Fruit fly (Drosophila melanogaster): ENCODE data around the gene CG9592.

The CG9592 gene

DNA sequence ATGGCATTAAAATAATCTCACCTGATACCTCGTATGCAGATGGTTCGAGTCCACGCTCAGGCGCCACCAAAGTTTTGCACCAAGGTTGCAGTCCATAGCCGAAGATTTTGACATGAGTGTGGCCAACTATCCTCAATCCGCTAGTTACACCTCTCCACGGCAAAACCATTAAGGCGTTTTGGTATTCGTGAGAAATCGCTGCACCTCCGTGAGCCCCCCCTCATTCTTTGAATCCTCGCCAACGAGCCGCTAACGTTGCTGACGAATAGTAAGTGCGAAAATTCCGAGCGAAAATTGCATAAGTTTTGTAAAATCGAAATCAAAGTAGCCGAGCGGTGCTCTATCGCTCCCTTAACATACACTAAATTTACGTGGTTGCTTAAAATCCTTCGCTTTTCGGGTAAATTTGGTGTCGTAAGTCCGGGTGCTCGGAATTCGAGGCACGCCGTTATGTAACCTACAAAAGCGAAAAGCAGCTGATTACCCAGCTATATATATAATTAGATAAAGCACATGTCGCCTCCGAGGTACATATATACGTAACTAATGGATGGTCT lies 19.9 kb downstream of the CG9592 start, which contains the start of gene Mpcp2 (continued):
- TF ChIP-seq CG12236 (GFP tag; optimal IDR thresholded peaks at IDR 0.05) (no peak), CG12659 (GFP tag; optimal IDR thresholded peaks at IDR 0.05) (peak; percentile 85), Tbp (GFP tag; optimal IDR thresholded peaks at IDR 0.05) (no peak), CG11504 (tag; optimal IDR thresholded peaks at IDR 0.05) (peak; percentile 57), nmo (GFP tag; optimal IDR thresholded peaks at IDR 0.05) (peak; percentile 59), unpg (GFP tag; optimal IDR thresholded peaks at IDR 0.05) (peak; percentile 10), Stat92E (GFP tag; optimal IDR thresholded peaks at IDR 0.05) (peak in 1 of 3 experiments; percentile 78), PHDP (tag; optimal IDR thresholded peaks at IDR 0.05) (peak; percentile 48), fd3F (GFP tag; optimal IDR thresholded peaks at IDR 0.05) (no peak), CG9609 (GFP tag; optimal IDR thresholded peaks at IDR 0.05) (peak; percentile 14), chm (GFP tag; IDR thresholded peaks at IDR 0.05) (peak; percentile 48; the same call in 1 of the 2 replicates), fd64A (GFP tag; optimal IDR thresholded peaks at IDR 0.05) (no peak), Ets65A (GFP tag) (peak; percentile 17), Fer1 (GFP tag; optimal IDR thresholded peaks at IDR 0.05) (peak; percentile 71), Hsf (GFP tag; optimal IDR thresholded peaks at IDR 0.05) (no peak), NC2β (GFP tag; optimal IDR thresholded peaks at IDR 0.05) (peak; percentile 15), ftz-f1 (GFP tag; optimal IDR thresholded peaks at IDR 0.05) (peak; percentile 65), CG10274 (GFP tag; optimal IDR thresholded peaks at IDR 0.05) (no peak), Dp (GFP tag; optimal IDR thresholded peaks at IDR 0.05) (peak; percentile 59), CG8388 (GFP tag; optimal IDR thresholded peaks at IDR 0.05) (peak; percentile 8), CG32532 (GFP tag; IDR thresholded peaks at IDR 0.05) (no peak; the same call in 1 of the 2 replicates), CG11398 (GFP tag; optimal IDR thresholded peaks at IDR 0.05) (no peak), CG31441 (GFP tag; IDR thresholded peaks at IDR 0.05) (peak; percentile 24; the same call in 1 of the 2 replicates), TFAM (GFP tag; optimal IDR thresholded peaks at IDR 0.05) (no peak), ATbp (GFP tag; optimal IDR thresholded peaks at IDR 0.05) (no peak), CG12744 (GFP tag; optimal IDR thresholded peaks at IDR 0.05) (no peak), CG7372 (GFP tag; IDR thresholded peaks at IDR 0.05) (no peak), CG7556 (GFP tag; optimal IDR thresholded peaks at IDR 0.05) (peak; percentile 7), CG1233 (GFP tag; optimal IDR thresholded peaks at IDR 0.05) (peak; percentile 47), CG5245 (GFP tag; optimal IDR thresholded peaks at IDR 0.05) (no peak), ranshi (GFP tag; IDR thresholded peaks at IDR 0.05) (peak; percentile 22; the same call in 1 of the 2 replicates), Doc2 (GFP tag; IDR thresholded peaks at IDR 0.05) (no peak), Mrtf (GFP tag; IDR thresholded peaks at IDR 0.05) (no peak), CG6175 (GFP tag; IDR thresholded peaks at IDR 0.05) (no peak), CoRest (tag; optimal IDR thresholded peaks at IDR 0.05) (peak; percentile 52), CG10654 (GFP tag; optimal IDR thresholded peaks at IDR 0.05) (no peak), nau (GFP tag; optimal IDR thresholded peaks at IDR 0.05) (peak; percentile 50), CG10431 (GFP tag; optimal IDR thresholded peaks at IDR 0.05) (no peak), CTCF (GFP tag; optimal IDR thresholded peaks at IDR 0.05) (peak; percentile 86), BtbVII (GFP tag; optimal IDR thresholded peaks at IDR 0.05) (peak; percentile 63), insv (GFP tag; optimal IDR thresholded peaks at IDR 0.05) (peak in 1 of 2 experiments; percentile 53), MTF-1 (GFP tag; optimal IDR thresholded peaks at IDR 0.05; ENCODE audit: borderline replicate concordance) (peak; percentile 39), twi (tag; optimal IDR thresholded peaks at IDR 0.05) (peak; percentile 25), Gug (GFP tag; IDR thresholded peaks at IDR 0.05) (peak; percentile 18; the same call in 1 of the 4 replicates), CG10543 (GFP tag; optimal IDR thresholded peaks at IDR 0.05) (peak; percentile 46), Hmx (GFP tag; optimal IDR thresholded peaks at IDR 0.05) (no peak), CG12299 (tag; optimal IDR thresholded peaks at IDR 0.05) (peak; percentile 46), CG11695 (GFP tag; IDR thresholded peaks at IDR 0.05) (no peak), lola (GFP tag; optimal IDR thresholded peaks at IDR 0.05) (no peak), CG14965 (GFP tag; optimal IDR thresholded peaks at IDR 0.05; ENCODE audit: borderline replicate concordance) (no peak)

Measured in whole organism, embryonic.